Fruit fly (Drosophila melanogaster) whole organism, prepupa: ENCODE results near the gene Acp29AB.

Experiments used
- Blimp-1 ChIP-seq: fragments of 200-800 bp; sonication (Bioruptor generic); optimal IDR thresholded peaks from 3 replicates; lab custom pipeline; 2017; ENCODE audit warnings: missing biosample characterization, missing genetic modification characterization, mild to moderate bottlenecking, moderate library complexity, missing genetic modification reagents
- CG10631 ChIP-seq: fragments of 200-800 bp; sonication (Bioruptor generic); optimal IDR thresholded peaks from 2 replicates; lab custom pipeline; 2016; ENCODE audit warnings: missing biosample characterization, missing genetic modification characterization
- CG10669 ChIP-seq: fragments of 200-800 bp; sonication (Bioruptor generic); optimal IDR thresholded peaks from 3 replicates; lab custom pipeline; 2018; ENCODE audit warnings: missing biosample characterization, mild to moderate bottlenecking, missing genetic modification characterization, moderate library complexity
- CG11294 ChIP-seq: fragments of 200-800 bp; sonication (Bioruptor generic); IDR thresholded peaks from 2 replicates; pipeline ENCODE4 v1.3.6; 2022; ENCODE audit warnings: missing biosample characterization, missing genetic modification characterization
- CG11762 ChIP-seq: fragments of 200-800 bp; sonication (Bioruptor generic); optimal IDR thresholded peaks from 3 replicates; lab custom pipeline; 2016; ENCODE audit warnings: missing biosample characterization, missing genetic modification characterization; ENCODE audit not compliant: insufficient read depth
- CG11902 ChIP-seq: fragments of 200-800 bp; sonication (Bioruptor generic); optimal IDR thresholded peaks from 3 replicates; lab custom pipeline; 2016; ENCODE audit warnings: missing biosample characterization, missing genetic modification characterization
- CG15336 ChIP-seq: fragments of 200-800 bp; sonication (Bioruptor generic); IDR thresholded peaks from 2 replicates; pipeline ENCODE4 v1.3.6; 2022; ENCODE audit warnings: missing biosample characterization, missing genetic modification characterization
- CG1621 ChIP-seq: fragments of 200-800 bp; sonication (Bioruptor generic); optimal IDR thresholded peaks from 3 replicates; lab custom pipeline; 2018; ENCODE audit warnings: missing biosample characterization, mild to moderate bottlenecking, missing genetic modification characterization
- CG31627 ChIP-seq: fragments of 200-800 bp; sonication (Bioruptor generic); optimal IDR thresholded peaks from 3 replicates; lab custom pipeline; 2016; ENCODE audit warnings: missing biosample characterization, missing genetic modification characterization
- CG32006 ChIP-seq: fragments of 200-800 bp; sonication (Bioruptor generic); optimal IDR thresholded peaks from 3 replicates; lab custom pipeline; 2017; ENCODE audit warnings: missing biosample characterization, mild to moderate bottlenecking, missing genetic modification characterization
- CG34406 ChIP-seq: fragments of 200-800 bp; sonication (Bioruptor generic); optimal IDR thresholded peaks from 3 replicates; lab custom pipeline; 2016; ENCODE audit warnings: missing biosample characterization, missing genetic modification characterization
- CG3919 ChIP-seq: fragments of 200-800 bp; sonication (Bioruptor generic); optimal IDR thresholded peaks from 3 replicates; lab custom pipeline; 2016; ENCODE audit warnings: missing biosample characterization, missing genetic modification characterization
- CG4318 ChIP-seq: fragments of 200-800 bp; sonication (Bioruptor generic); optimal IDR thresholded peaks from 3 replicates; lab custom pipeline; 2017; ENCODE audit warnings: missing biosample characterization, mild to moderate bottlenecking, missing genetic modification characterization
- CG6163 ChIP-seq: fragments of 200-800 bp; sonication (Bioruptor generic); IDR thresholded peaks from 3 replicates; pipeline ENCODE4 v1.3.6; 2022; ENCODE audit warnings: missing biosample characterization, missing genetic modification characterization
- CG6792 ChIP-seq: fragments of 200-800 bp; sonication (Bioruptor generic); optimal IDR thresholded peaks from 3 replicates; lab custom pipeline; 2016; ENCODE audit warnings: missing biosample characterization, missing genetic modification characterization
- CG6808 ChIP-seq: fragments of 200-800 bp; sonication (Bioruptor generic); optimal IDR thresholded peaks from 3 replicates; lab custom pipeline; 2017; ENCODE audit warnings: missing biosample characterization, missing genetic modification characterization, mild to moderate bottlenecking, moderate library complexity, missing genetic modification reagents
- CG6854 ChIP-seq: fragments of 200-800 bp; sonication (Bioruptor generic); optimal IDR thresholded peaks from 2 replicates; lab custom pipeline; 2017; ENCODE audit warnings: missing biosample characterization, mild to moderate bottlenecking, missing genetic modification characterization
- CG7368 ChIP-seq: fragments of 200-800 bp; sonication (Bioruptor generic); optimal IDR thresholded peaks from 3 replicates; lab custom pipeline; 2016; ENCODE audit warnings: missing biosample characterization, missing genetic modification characterization
- CG8319 ChIP-seq: fragments of 200-800 bp; sonication (Bioruptor generic); optimal IDR thresholded peaks from 3 replicates; lab custom pipeline; 2016; ENCODE audit warnings: missing biosample characterization, missing genetic modification characterization
- Eip78C ChIP-seq: fragments of 200-800 bp; sonication (Bioruptor generic); peaks from one replicate; lab custom pipeline; 2016; ENCODE audit warnings: missing biosample characterization, missing genetic modification characterization
- Eip93F ChIP-seq: fragments of 200-800 bp; sonication (Bioruptor generic); optimal IDR thresholded peaks from 2 replicates; lab custom pipeline; 2016; ENCODE audit warnings: missing biosample characterization, mild to moderate bottlenecking, missing genetic modification characterization
- Ets21C ChIP-seq: fragments of 200-800 bp; sonication (Bioruptor generic); optimal IDR thresholded peaks from 3 replicates; lab custom pipeline; 2016; ENCODE audit warnings: missing biosample characterization, missing genetic modification characterization
- Ets96B ChIP-seq: fragments of 200-800 bp; optimal IDR thresholded peaks from 2 replicates; lab custom pipeline; 2019; ENCODE audit warnings: missing biosample characterization, mild to moderate bottlenecking, missing genetic modification characterization, moderate library complexity
- Gug ChIP-seq: fragments of 200-800 bp; sonication (Bioruptor generic); IDR thresholded peaks from 2 replicates; pipeline ENCODE4 v1.3.6; 2022; ENCODE audit warnings: missing biosample characterization, missing genetic modification characterization
- Hr39 ChIP-seq: fragments of 200-800 bp; sonication (Bioruptor generic); optimal IDR thresholded peaks from 2 replicates; lab custom pipeline; 2016; ENCODE audit warnings: missing biosample characterization, missing genetic modification characterization
- Hr4 ChIP-seq: fragments of 200-800 bp; sonication (Bioruptor generic); optimal IDR thresholded peaks from 3 replicates; lab custom pipeline; 2016; ENCODE audit warnings: missing biosample characterization, missing genetic modification characterization
- Lpt ChIP-seq: fragments of 200-800 bp; sonication (Bioruptor generic); optimal IDR thresholded peaks from 3 replicates; lab custom pipeline; 2016; ENCODE audit warnings: missing biosample characterization, missing genetic modification characterization
- Met ChIP-seq: fragments of 200-800 bp; sonication (Bioruptor generic); optimal IDR thresholded peaks from 3 replicates; lab custom pipeline; 2016; ENCODE audit warnings: missing biosample characterization, missing genetic modification characterization
- OdsH ChIP-seq: fragments of 200-800 bp; sonication (Bioruptor generic); optimal IDR thresholded peaks from 3 replicates; lab custom pipeline; 2016; ENCODE audit warnings: missing biosample characterization, missing genetic modification characterization
- Sox102F ChIP-seq: fragments of 200-800 bp; sonication (Bioruptor generic); optimal IDR thresholded peaks from 2 replicates; lab custom pipeline; 2016; ENCODE audit warnings: missing biosample characterization, mild to moderate bottlenecking, missing genetic modification characterization
- Sox15 ChIP-seq: fragments of 200-800 bp; sonication (Bioruptor generic); optimal IDR thresholded peaks from 3 replicates; lab custom pipeline; 2016; ENCODE audit warnings: missing biosample characterization, missing genetic modification characterization
- achi ChIP-seq: fragments of 200-800 bp; sonication (Bioruptor generic); optimal IDR thresholded peaks from 3 replicates; lab custom pipeline; 2016; ENCODE audit warnings: missing biosample characterization, missing genetic modification characterization
- acj6 ChIP-seq: fragments of 200-800 bp; sonication (Bioruptor generic); optimal IDR thresholded peaks from 3 replicates; lab custom pipeline; 2016; ENCODE audit warnings: missing biosample characterization, missing genetic modification characterization
- dsx ChIP-seq: fragments of 200-800 bp; optimal IDR thresholded peaks from 3 replicates; lab custom pipeline; 2019; ENCODE audit warnings: missing biosample characterization, mild to moderate bottlenecking, missing genetic modification characterization, moderate library complexity; ENCODE audit not compliant: poor library complexity, severe bottlenecking
- eg ChIP-seq: fragments of 200-800 bp; sonication (Bioruptor generic); IDR thresholded peaks from 3 replicates; pipeline ENCODE4 v1.3.6; 2022; ENCODE audit warnings: missing biosample characterization, missing genetic modification characterization
- esn ChIP-seq: fragments of 200-800 bp; sonication (Bioruptor generic); optimal IDR thresholded peaks from 2 replicates; lab custom pipeline; 2016; ENCODE audit warnings: missing biosample characterization, mild to moderate bottlenecking, missing genetic modification characterization, moderate library complexity
- fd59A ChIP-seq: fragments of 200-800 bp; sonication (Bioruptor generic); optimal IDR thresholded peaks from 2 replicates; lab custom pipeline; 2017; ENCODE audit warnings: missing biosample characterization, mild to moderate bottlenecking, missing genetic modification characterization, missing genetic modification reagents
- fd85E ChIP-seq: fragments of 200-800 bp; sonication (Bioruptor generic); optimal IDR thresholded peaks from 3 replicates; lab custom pipeline; 2016; ENCODE audit warnings: missing biosample characterization, missing genetic modification characterization
- fkh ChIP-seq: fragments of 200-800 bp; sonication (Bioruptor generic); optimal IDR thresholded peaks from 3 replicates; lab custom pipeline; 2017; ENCODE audit warnings: missing biosample characterization, mild to moderate bottlenecking, missing genetic modification characterization, moderate library complexity
- lz ChIP-seq: fragments of 200-800 bp; sonication (Bioruptor generic); optimal IDR thresholded peaks from 3 replicates; lab custom pipeline; 2016; ENCODE audit warnings: missing biosample characterization, missing genetic modification characterization
- net ChIP-seq: fragments of 200-800 bp; sonication (Bioruptor generic); optimal IDR thresholded peaks from 3 replicates; lab custom pipeline; 2016; ENCODE audit warnings: missing biosample characterization, missing genetic modification characterization
- pdm3 ChIP-seq: fragments of 200-800 bp; sonication (Bioruptor generic); optimal IDR thresholded peaks from 3 replicates; lab custom pipeline; 2016; ENCODE audit warnings: missing biosample characterization, missing genetic modification characterization
- salr ChIP-seq, 2 experiments: fragments of 200-800 bp; sonication (Bioruptor generic); optimal IDR thresholded peaks; 3 replicates each; lab custom pipeline; 2016 to 2018; ENCODE audit warnings: missing biosample characterization in 2 of 2, missing genetic modification characterization in 2 of 2, mild to moderate bottlenecking in 1 of 2
- spab ChIP-seq: fragments of 200-800 bp; sonication (Bioruptor generic); optimal IDR thresholded peaks from 2 replicates; lab custom pipeline; 2017; ENCODE audit warnings: missing biosample characterization, mild to moderate bottlenecking, missing genetic modification characterization, missing genetic modification reagents
- svp ChIP-seq: fragments of 200-800 bp; sonication (Bioruptor generic); peaks from one replicate; lab custom pipeline; 2016; ENCODE audit warnings: missing biosample characterization, missing genetic modification characterization
- vri ChIP-seq: fragments of 200-800 bp; sonication (Bioruptor generic); optimal IDR thresholded peaks from 3 replicates; lab custom pipeline; 2016; ENCODE audit warnings: missing biosample characterization, mild to moderate bottlenecking, missing genetic modification characterization

Acp29AB gene

DNA sequence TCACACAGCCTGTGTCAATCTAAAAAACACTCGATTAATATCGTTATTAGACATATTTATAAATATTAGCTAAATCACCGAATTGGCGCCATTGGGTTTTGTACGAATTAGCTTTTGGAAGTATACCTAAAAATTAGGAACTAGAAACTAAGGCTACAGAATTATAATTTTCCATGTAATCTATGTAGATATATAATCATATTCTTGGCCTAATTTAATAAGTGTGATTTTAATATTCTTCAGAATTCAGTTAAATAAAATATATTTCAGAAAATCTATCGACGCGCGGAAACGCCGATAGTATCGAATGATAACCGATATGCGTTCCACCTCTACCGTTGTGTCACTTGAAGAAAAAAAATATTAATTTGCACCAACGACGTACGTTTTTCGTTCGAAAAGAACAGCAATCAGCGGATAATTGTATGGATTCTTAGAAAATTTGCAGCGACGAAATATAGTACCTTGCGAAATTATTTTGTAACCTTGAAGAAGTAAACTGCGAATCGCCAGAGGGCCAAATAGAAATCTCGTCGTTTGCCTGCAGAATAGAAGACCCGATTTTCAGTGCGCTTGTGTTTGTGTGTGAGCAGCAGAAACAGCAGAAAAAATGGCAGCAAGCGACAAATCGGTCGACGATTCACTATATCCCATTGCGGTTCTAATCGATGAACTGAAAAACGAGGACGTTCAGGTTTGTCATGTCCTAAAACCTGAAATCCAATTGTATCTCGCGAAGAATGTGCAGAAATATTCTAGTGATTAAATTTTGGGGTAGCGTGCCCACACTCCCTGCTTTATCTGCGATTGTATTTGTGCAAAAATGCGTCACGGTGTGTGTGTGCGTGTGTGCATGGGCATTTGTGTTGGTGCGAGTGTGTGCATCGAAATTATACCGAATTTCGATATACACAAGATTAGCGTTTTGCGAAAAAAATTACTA is 27.1 kb downstream of the Acp29AB start, which contains the start of gene Pp2A-29B (continued):
- TF ChIP-seq net = no peak

DNA sequence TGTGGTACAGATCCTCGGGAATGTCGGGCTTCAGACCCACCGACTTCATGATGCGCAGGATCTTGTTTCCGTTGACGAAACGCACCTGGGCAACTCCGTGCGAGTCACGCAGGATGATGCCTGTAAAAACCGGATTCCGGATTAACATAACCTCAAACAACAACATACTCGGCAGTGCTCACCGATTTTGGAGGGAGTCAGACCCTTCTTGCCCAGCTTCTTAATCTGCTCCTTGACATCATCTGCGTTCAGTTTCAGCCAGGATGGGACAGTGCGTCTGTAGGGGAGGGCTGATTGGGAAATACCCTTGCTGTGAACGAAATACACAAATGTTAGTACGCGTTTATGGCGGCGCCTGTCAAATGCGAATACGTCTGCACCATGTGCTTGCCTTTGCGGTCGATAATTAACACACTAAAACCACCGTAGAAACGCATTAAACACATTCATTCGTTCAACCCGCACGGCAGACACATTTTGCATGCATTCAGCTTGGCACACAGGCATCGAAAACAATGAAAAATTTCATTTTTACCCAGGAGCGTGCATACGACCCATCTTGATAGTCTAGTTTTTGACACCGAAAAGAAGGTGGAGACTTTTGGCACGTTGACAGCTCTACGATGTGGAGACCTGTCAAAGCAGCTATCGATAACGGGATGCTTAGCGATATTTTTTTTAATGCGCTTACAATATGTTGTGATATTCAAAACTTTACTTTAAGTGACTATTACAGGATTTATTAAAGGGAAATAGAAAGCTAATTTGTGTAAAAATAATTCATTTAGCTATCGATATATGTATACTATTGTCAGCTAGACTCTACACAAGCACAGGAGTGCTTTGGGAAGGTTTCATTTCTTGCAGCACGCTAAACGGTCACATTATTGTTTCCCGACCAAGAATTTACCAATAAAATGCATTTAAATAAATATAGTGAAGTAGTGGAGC is 28.7 kb downstream of the Acp29AB start, which contains the start of the genes RpS13 and CSN8:
Gene RpS13, minus strand, starts transcription at position 657 of the 951 bp plus-strand sequence.
Gene CSN8, plus strand, starts transcription at position 850 of the 951 bp plus-strand sequence.
- TF ChIP-seq CG15336 = no peak
- no peak for TF ChIP-seq CG3919 (GFP tag; lab: Kevin White, UChicago)
- no peak for TF ChIP-seq Hr4 (GFP tag; lab: Kevin White, UChicago)
- TF ChIP-seq Ets21C = no peak
- TF ChIP-seq CG6854 (GFP tag; lab: Kevin White, UChicago) = no peak
- TF ChIP-seq Eip93F (GFP tag; lab: Kevin White, UChicago) = no peak
- no peak for TF ChIP-seq CG32006
- no peak for TF ChIP-seq pdm3 (GFP tag; lab: Kevin White, UChicago)
- no peak for TF ChIP-seq eg (GFP tag; lab: Robert Waterston, UW)
- no peak for TF ChIP-seq CG11762
- TF ChIP-seq Blimp-1 (GFP tag; lab: Kevin White, UChicago) = no peak
- no peak for TF ChIP-seq CG11902 (GFP tag; lab: Kevin White, UChicago)
- peak; percentile 100 for TF ChIP-seq achi
- peak; percentile 7 for TF ChIP-seq Hr39
- TF ChIP-seq Met (GFP tag; lab: Kevin White, UChicago) = peak; percentile 16
- TF ChIP-seq Gug (GFP tag; lab: Robert Waterston, UW) = no peak
- TF ChIP-seq acj6 (GFP tag; lab: Kevin White, UChicago) = no peak
- TF ChIP-seq vri = no peak
- no peak for TF ChIP-seq Lpt (GFP tag; lab: Kevin White, UChicago)
- TF ChIP-seq lz (GFP tag; lab: Kevin White, UChicago) = peak; percentile 15
- peak; percentile 49 for TF ChIP-seq CG1621
- no peak for TF ChIP-seq CG7368 (GFP tag; lab: Kevin White, UChicago)
- no peak for TF ChIP-seq CG31627 (GFP tag; lab: Kevin White, UChicago)
- TF ChIP-seq CG6163 (GFP tag; lab: Robert Waterston, UW) = no peak
- peak; percentile 53 for TF ChIP-seq fkh
- TF ChIP-seq OdsH = no peak
- TF ChIP-seq CG6808 (GFP tag; lab: Kevin White, UChicago) = no peak
- TF ChIP-seq CG11294 (GFP tag; lab: Robert Waterston, UW) = no peak
- TF ChIP-seq Sox102F (GFP tag; lab: Kevin White, UChicago) = no peak
- TF ChIP-seq svp = no peak
- no peak for TF ChIP-seq Ets96B (tag; lab: Kevin White, UChicago)
- TF ChIP-seq CG6792 = no peak
- no peak for TF ChIP-seq CG4318
- TF ChIP-seq fd59A (GFP tag; lab: Kevin White, UChicago) = no peak
- no peak for TF ChIP-seq spab
- no peak for TF ChIP-seq fd85E (GFP tag; lab: Kevin White, UChicago)
- no peak for TF ChIP-seq CG34406 (GFP tag; lab: Kevin White, UChicago)
- TF ChIP-seq net = no peak
- no peak for TF ChIP-seq Sox15
- no peak for TF ChIP-seq CG8319 (GFP tag; lab: Kevin White, UChicago)
- no peak for TF ChIP-seq dsx (GFP tag; lab: Kevin White, UChicago)
- TF ChIP-seq CG10669 (GFP tag; lab: Kevin White, UChicago) = no peak
- peak; percentile 36 for TF ChIP-seq esn
- TF ChIP-seq Eip78C (GFP tag; lab: Kevin White, UChicago) = peak; percentile 59
- TF ChIP-seq CG10631 = no peak
- no peak for TF ChIP-seq salr (GFP tag; optimal IDR thresholded peaks at IDR 0.05; lab: Kevin White, UChicago)
